Worm (Caenorhabditis elegans): ENCODE results near the gene W04G3.11.

Gene W04G3.11

ce11 chrX:11132260-11132659, 43.3 kb downstream of the W04G3.11 start:
- peak; percentile 26 for TF ChIP-seq fos-1 (tag; optimal IDR thresholded peaks at IDR 0.05)
- no peak for TF ChIP-seq nhr-21 (tag; optimal IDR thresholded peaks at IDR 0.05)

- TF ChIP-seq mdl-1 (tag; optimal IDR thresholded peaks at IDR 0.05) (no peak), alr-1 (tag; optimal IDR thresholded peaks at IDR 0.05) (peak; percentile 64), nhr-25 (tag; optimal IDR thresholded peaks at IDR 0.05) (no peak), ZK546.5 (tag; optimal IDR thresholded peaks at IDR 0.05) (no peak), dmd-4 (tag; optimal IDR thresholded peaks at IDR 0.05) (no peak), lin-39 (tag; optimal IDR thresholded peaks at IDR 0.05) (no peak), nhr-10 (tag; optimal IDR thresholded peaks at IDR 0.05) (no peak), sma-3 (GFP tag; optimal IDR thresholded peaks at IDR 0.05) (no peak), ceh-82 (tag; optimal IDR thresholded peaks at IDR 0.05) (no peak), elt-3 (tag; optimal IDR thresholded peaks at IDR 0.05) (no peak), nhr-6 (tag; optimal IDR thresholded peaks at IDR 0.05) (no peak), nhr-129 (tag; optimal IDR thresholded peaks at IDR 0.05) (no peak), nhr-21 (tag; optimal IDR thresholded peaks at IDR 0.05) (no peak), unc-55 (GFP tag; optimal IDR thresholded peaks at IDR 0.05) (peak; percentile 64), mab-5 (tag; optimal IDR thresholded peaks at IDR 0.05) (peak; percentile 72), zag-1 (tag; optimal IDR thresholded peaks at IDR 0.05) (no peak), ceh-16 (tag; optimal IDR thresholded peaks at IDR 0.05) (no peak), fos-1 (tag; optimal IDR thresholded peaks at IDR 0.05) (no peak), unc-39 (tag; optimal IDR thresholded peaks at IDR 0.05) (no peak)
These were observed 45.9 kb downstream of the W04G3.11 start for ce11 chrX:11134750-11135394.

- TF ChIP-seq ztf-11 (tag; optimal IDR thresholded peaks at IDR 0.05) (no peak), aly-2 (tag; optimal IDR thresholded peaks at IDR 0.05) (no peak), C34F6.9 (tag; optimal IDR thresholded peaks at IDR 0.05) (no peak), fos-1 (tag; optimal IDR thresholded peaks at IDR 0.05) (peak; percentile 7), sma-9 (GFP tag; optimal IDR thresholded peaks at IDR 0.05) (peak; percentile 55), sma-9 (tag; optimal IDR thresholded peaks at IDR 0.05) (no peak), blmp-1 (tag; optimal IDR thresholded peaks at IDR 0.05; ENCODE audit: insufficient read depth) (peak; percentile 3), crh-2 (tag; optimal IDR thresholded peaks at IDR 0.05) (no peak), R02D3.7 (tag; optimal IDR thresholded peaks at IDR 0.05) (no peak), nhr-21 (tag; optimal IDR thresholded peaks at IDR 0.05) (peak; percentile 12), zag-1 (tag; optimal IDR thresholded peaks at IDR 0.05) (no peak)
These were observed 48.0 kb downstream of the W04G3.11 start for ce11 chrX:11136988-11137387.

- TF ChIP-seq alr-1 (tag; optimal IDR thresholded peaks at IDR 0.05) (peak; percentile 47), mab-5 (tag; optimal IDR thresholded peaks at IDR 0.05) (peak; percentile 82), nhr-21 (tag; optimal IDR thresholded peaks at IDR 0.05) (no peak), unc-55 (GFP tag; optimal IDR thresholded peaks at IDR 0.05) (peak; percentile 68)
These were observed 48.6 kb downstream of the W04G3.11 start for ce11 chrX:11137632-11138031.
